Worm (Caenorhabditis elegans): ENCODE results near the gene C33G3.5.

Gene C33G3.5

ce11 chrX:14101986-14102385 is 23.5 kb upstream of the C33G3.5 start, which contains the start of gene F16B12.6 (continued):
- TF ChIP-seq lsy-2 (tag; optimal IDR thresholded peaks at IDR 0.05) (peak; percentile 38 to 84), aly-2 (tag; optimal IDR thresholded peaks at IDR 0.05) (no peak), nhr-6 (tag; optimal IDR thresholded peaks at IDR 0.05) (no peak), nhr-129 (tag; optimal IDR thresholded peaks at IDR 0.05) (peak; percentile 86), blmp-1 (tag; optimal IDR thresholded peaks at IDR 0.05; ENCODE audit: insufficient read depth) (no peak), zag-1 (tag; optimal IDR thresholded peaks at IDR 0.05) (no peak), sma-9 (GFP tag; optimal IDR thresholded peaks at IDR 0.05) (peak; percentile 56), sma-9 (tag; optimal IDR thresholded peaks at IDR 0.05) (no peak)

ce11 chrX:14098618-14099118 is 20.2 kb upstream of the C33G3.5 start, which contains the start of gene F16B12.4:
F16B12.4 (minus strand) TSS chrX:14098668.
- no peak for TF ChIP-seq nhr-23 (tag; optimal IDR thresholded peaks at IDR 0.05)
- TF ChIP-seq sma-3 (GFP tag; optimal IDR thresholded peaks at IDR 0.05): no peak

ce11 chrX:14090990-14091389 is 12.5 kb upstream of the C33G3.5 start:
- TF ChIP-seq elt-1 (tag; optimal IDR thresholded peaks at IDR 0.05) (no peak), nhr-12 (tag; optimal IDR thresholded peaks at IDR 0.05) (no peak), sma-3 (GFP tag; optimal IDR thresholded peaks at IDR 0.05) (no peak), unc-62 (GFP tag; optimal IDR thresholded peaks at IDR 0.05) (no peak), lin-39 (tag; optimal IDR thresholded peaks at IDR 0.05) (no peak), nhr-25 (tag; optimal IDR thresholded peaks at IDR 0.05) (no peak), nhr-6 (tag; optimal IDR thresholded peaks at IDR 0.05) (no peak), egl-27 (tag; optimal IDR thresholded peaks at IDR 0.05) (no peak), ama-1 (optimal IDR thresholded peaks at IDR 0.05) (no peak), mbf-1 (tag; optimal IDR thresholded peaks at IDR 0.05) (no peak), lsy-2 (tag; optimal IDR thresholded peaks at IDR 0.05) (no peak), gmeb-1 (tag; optimal IDR thresholded peaks at IDR 0.05) (no peak), sma-9 (GFP tag; optimal IDR thresholded peaks at IDR 0.05) (no peak), sma-9 (tag; optimal IDR thresholded peaks at IDR 0.05) (no peak), elt-3 (tag; optimal IDR thresholded peaks at IDR 0.05) (no peak), peb-1 (tag; optimal IDR thresholded peaks at IDR 0.05) (no peak), nhr-11 (tag; optimal IDR thresholded peaks at IDR 0.05) (no peak), ceh-16 (tag; optimal IDR thresholded peaks at IDR 0.05) (no peak), nhr-21 (tag; optimal IDR thresholded peaks at IDR 0.05) (no peak), unc-55 (GFP tag; optimal IDR thresholded peaks at IDR 0.05) (no peak), blmp-1 (tag; optimal IDR thresholded peaks at IDR 0.05; ENCODE audit: insufficient read depth) (no peak)

- TF ChIP-seq nhr-129 (tag; optimal IDR thresholded peaks at IDR 0.05) (no peak), mdl-1 (tag; optimal IDR thresholded peaks at IDR 0.05) (no peak), lin-11 (tag; optimal IDR thresholded peaks at IDR 0.05) (no peak), nhr-23 (tag; optimal IDR thresholded peaks at IDR 0.05) (no peak), C34F6.9 (tag; optimal IDR thresholded peaks at IDR 0.05) (no peak), ztf-1 (GFP tag; conservative IDR thresholded peaks at IDR 0.05) (no peak), zag-1 (tag; optimal IDR thresholded peaks at IDR 0.05) (no peak), mab-5 (tag; optimal IDR thresholded peaks at IDR 0.05) (no peak), unc-55 (GFP tag; optimal IDR thresholded peaks at IDR 0.05) (no peak), Y55F3AM.14 (GFP tag; optimal IDR thresholded peaks at IDR 0.05) (no peak), F13H6.1 (tag; optimal IDR thresholded peaks at IDR 0.05) (no peak), sma-3 (GFP tag; optimal IDR thresholded peaks at IDR 0.05) (no peak), lin-39 (tag; optimal IDR thresholded peaks at IDR 0.05) (no peak), ZK546.5 (tag; optimal IDR thresholded peaks at IDR 0.05) (no peak), nhr-10 (tag; optimal IDR thresholded peaks at IDR 0.05) (no peak)
These were observed 11.6 kb upstream of the C33G3.5 start, which contains the start of gene dsl-4 for ce11 chrX:14090089-14090488. dsl-4 (plus strand) TSS chrX:14090389.

ce11 chrX:14085208-14085607 is 6.7 kb upstream of the C33G3.5 start, which contains the start of gene F16B12.1:
F16B12.1 (plus strand) TSS chrX:14085508.
- TF ChIP-seq lsy-2 (tag; optimal IDR thresholded peaks at IDR 0.05) (no peak), nhr-12 (tag; optimal IDR thresholded peaks at IDR 0.05) (no peak), mdl-1 (tag; optimal IDR thresholded peaks at IDR 0.05) (no peak)

Measured in whole organism, L2 larva.